Fruit fly (Drosophila melanogaster) whole organism, embryonic: ENCODE measurements around the gene Cyp313a1.

ENCODE experiments used
- Antp ChIP-seq: fragments of 200-800 bp; sonication (Bioruptor generic); optimal IDR thresholded peaks from 3 replicates; lab custom pipeline; 2016; ENCODE audit warnings: missing biosample characterization, missing genetic modification characterization
- Asciz ChIP-seq: fragments of 200-800 bp; sonication (Bioruptor generic); optimal IDR thresholded peaks from 2 replicates; lab custom pipeline; 2017; ENCODE audit warnings: missing biosample characterization, mild to moderate bottlenecking, missing genetic modification characterization, missing genetic modification reagents
- CG12104 ChIP-seq: fragments of 200-800 bp; sonication (Bioruptor generic); optimal IDR thresholded peaks from 3 replicates; lab custom pipeline; 2016; ENCODE audit warnings: missing biosample characterization, missing genetic modification characterization
- CG12155 ChIP-seq: fragments of 200-800 bp; sonication (Bioruptor generic); optimal IDR thresholded peaks from 3 replicates; lab custom pipeline; 2016; ENCODE audit warnings: missing biosample characterization, missing genetic modification characterization
- CG12219 ChIP-seq: fragments of 200-800 bp; sonication (Bioruptor generic); optimal IDR thresholded peaks from 3 replicates; lab custom pipeline; 2018; ENCODE audit warnings: missing biosample characterization, mild to moderate bottlenecking, missing genetic modification characterization
- CG12236 ChIP-seq: fragments of 200-800 bp; sonication (Bioruptor generic); optimal IDR thresholded peaks from 2 replicates; lab custom pipeline; 2016; ENCODE audit warnings: missing biosample characterization, missing genetic modification characterization
- CG12391 ChIP-seq: fragments of 200-800 bp; sonication (Bioruptor generic); optimal IDR thresholded peaks from 3 replicates; lab custom pipeline; 2018; ENCODE audit warnings: missing biosample characterization, mild to moderate bottlenecking, missing genetic modification characterization, moderate library complexity
- CG12769 ChIP-seq: fragments of 200-800 bp; sonication (Bioruptor generic); optimal IDR thresholded peaks from 2 replicates; lab custom pipeline; 2019; ENCODE audit warnings: missing biosample characterization, mild to moderate bottlenecking, missing genetic modification characterization, moderate library complexity
- CG13424 ChIP-seq: fragments of 200-800 bp; sonication (Bioruptor generic); optimal IDR thresholded peaks from 2 replicates; lab custom pipeline; 2019; ENCODE audit warnings: missing biosample characterization, mild to moderate bottlenecking, missing genetic modification characterization, moderate library complexity
- CG14441 ChIP-seq: fragments of 200-800 bp; sonication (Bioruptor generic); IDR thresholded peaks from 2 replicates; pipeline ENCODE4 v1.3.6; 2022; ENCODE audit warnings: missing biosample characterization, missing genetic modification characterization
- CG1529 ChIP-seq: fragments of 200-800 bp; sonication (Bioruptor generic); optimal IDR thresholded peaks from 3 replicates; lab custom pipeline; 2018; ENCODE audit warnings: missing biosample characterization, missing genetic modification characterization
- CG1602 ChIP-seq: fragments of 200-800 bp; sonication (Bioruptor generic); optimal IDR thresholded peaks from 3 replicates; lab custom pipeline; 2016; ENCODE audit warnings: missing biosample characterization, missing genetic modification characterization
- CG2712 ChIP-seq: fragments of 200-800 bp; optimal IDR thresholded peaks from 3 replicates; lab custom pipeline; 2019; ENCODE audit warnings: missing biosample characterization, mild to moderate bottlenecking, missing genetic modification characterization, moderate library complexity
- CG2875 ChIP-seq: fragments of 200-800 bp; sonication (Bioruptor generic); optimal IDR thresholded peaks from 2 replicates; lab custom pipeline; 2017; ENCODE audit warnings: missing biosample characterization, mild to moderate bottlenecking, missing genetic modification characterization, missing genetic modification reagents
- CG34422 ChIP-seq: fragments of 200-800 bp; sonication (Bioruptor generic); IDR thresholded peaks from 3 replicates; pipeline ENCODE4 v1.3.6; 2022; ENCODE audit warnings: missing biosample characterization, missing genetic modification characterization
- CG3838 ChIP-seq: fragments of 200-800 bp; sonication (Bioruptor generic); optimal IDR thresholded peaks from 3 replicates; lab custom pipeline; 2016; ENCODE audit warnings: missing biosample characterization, missing genetic modification characterization
- CG6175 ChIP-seq: fragments of 200-800 bp; sonication (Bioruptor generic); IDR thresholded peaks from 3 replicates; pipeline ENCODE4 v1.3.6; 2022; ENCODE audit warnings: missing biosample characterization, missing genetic modification characterization
- CG7357 ChIP-seq: fragments of 200-800 bp; sonication (Bioruptor generic); IDR thresholded peaks from 3 replicates; pipeline ENCODE4 v1.3.6; 2022; ENCODE audit warnings: missing biosample characterization, missing genetic modification characterization
- CG7786 ChIP-seq: fragments of 200-800 bp; sonication (Bioruptor generic); optimal IDR thresholded peaks from 2 replicates; lab custom pipeline; 2016; ENCODE audit warnings: missing biosample characterization, missing genetic modification characterization
- CG7987 ChIP-seq: fragments of 200-800 bp; sonication (Bioruptor generic); optimal IDR thresholded peaks from 2 replicates; lab custom pipeline; 2018; ENCODE audit warnings: missing biosample characterization, mild to moderate bottlenecking, missing genetic modification characterization, moderate library complexity
- D ChIP-seq, 2 experiments: fragments of 200-800 bp in 1 of 2; fragments of >200 bp in 1 of 2; sonication (Bioruptor generic) in 1 of 2; optimal IDR thresholded peaks; 2 replicates in 1 of 2; 3 replicates in 1 of 2; lab custom pipeline; 2017; ENCODE audit warnings: mild to moderate bottlenecking in 1 of 2, missing biosample characterization in 1 of 2, missing genetic modification characterization in 1 of 2, missing genetic modification reagents in 1 of 2
- Doc3 ChIP-seq: fragments of 200-800 bp; sonication (Bioruptor generic); IDR thresholded peaks from 3 replicates; pipeline ENCODE4 v1.3.6; 2022; ENCODE audit warnings: missing biosample characterization, missing genetic modification characterization; ENCODE audit not compliant: partially characterized antibody
- Eip74EF ChIP-seq, 2 experiments: fragments of 200-800 bp in 1 of 2; fragments of >200 bp in 1 of 2; sonication (Bioruptor generic) in 1 of 2; optimal IDR thresholded peaks; 2 replicates each; lab custom pipeline; 2017 to 2019; ENCODE audit warnings: missing biosample characterization in 2 of 2, missing genetic modification characterization in 2 of 2, mild to moderate bottlenecking in 1 of 2, moderate library complexity in 1 of 2
- Elba2 ChIP-seq: fragments of 200-800 bp; sonication (Bioruptor generic); optimal IDR thresholded peaks from 3 replicates; lab custom pipeline; 2016; ENCODE audit warnings: missing biosample characterization, missing genetic modification characterization
- Jarid2 ChIP-seq: fragments of 200-800 bp; sonication (Bioruptor generic); optimal IDR thresholded peaks from 3 replicates; lab custom pipeline; 2017; ENCODE audit warnings: mild to moderate bottlenecking, missing biosample characterization, missing genetic modification reagents, missing genetic modification characterization
- Max ChIP-seq: fragments of 200-800 bp; sonication (Bioruptor generic); optimal IDR thresholded peaks from 2 replicates; lab custom pipeline; 2016; ENCODE audit warnings: missing biosample characterization, mild to moderate bottlenecking, missing genetic modification characterization
- NFAT ChIP-seq: fragments of 200-800 bp; sonication (Bioruptor generic); IDR thresholded peaks from 2 replicates; pipeline ENCODE4 v1.3.6; 2022; ENCODE audit warnings: missing biosample characterization, missing genetic modification characterization
- NK7.1 ChIP-seq: fragments of 200-800 bp; sonication (Bioruptor generic); optimal IDR thresholded peaks from 3 replicates; lab custom pipeline; 2016; ENCODE audit warnings: missing biosample characterization, missing genetic modification characterization
- cato ChIP-seq: fragments of 200-800 bp; sonication (Bioruptor generic); optimal IDR thresholded peaks from 2 replicates; lab custom pipeline; 2016; ENCODE audit warnings: missing biosample characterization, missing genetic modification characterization, borderline replicate concordance
- caup ChIP-seq: fragments of 200-800 bp; sonication (Bioruptor generic); optimal IDR thresholded peaks from 3 replicates; lab custom pipeline; 2017; ENCODE audit warnings: missing biosample characterization, mild to moderate bottlenecking, missing genetic modification characterization, moderate library complexity; ENCODE audit not compliant: severe bottlenecking
- chinmo ChIP-seq: fragments of 200-800 bp; sonication (Bioruptor generic); IDR thresholded peaks from 4 replicates; pipeline ENCODE4 v1.3.6; 2022; ENCODE audit warnings: missing biosample characterization, missing genetic modification characterization; ENCODE audit not compliant: partially characterized antibody
- corto ChIP-seq: fragments of 200-800 bp; sonication (Bioruptor generic); optimal IDR thresholded peaks from 2 replicates; lab custom pipeline; 2016; ENCODE audit warnings: missing biosample characterization, mild to moderate bottlenecking, missing genetic modification characterization, moderate library complexity
- gro ChIP-seq: fragments of 200-800 bp; sonication (Bioruptor generic); optimal IDR thresholded peaks from 2 replicates; lab custom pipeline; 2016; ENCODE audit warnings: missing biosample characterization, missing genetic modification characterization
- hbn ChIP-seq: fragments of 200-800 bp; sonication (Bioruptor generic); IDR thresholded peaks from 2 replicates; pipeline ENCODE4 v1.3.6; 2022; ENCODE audit warnings: missing biosample characterization, missing genetic modification characterization; ENCODE audit not compliant: partially characterized antibody
- inv ChIP-seq: fragments of 200-800 bp; sonication (Bioruptor generic); IDR thresholded peaks from 2 replicates; pipeline ENCODE4 v1.3.6; 2022; ENCODE audit warnings: missing biosample characterization, missing genetic modification characterization; ENCODE audit not compliant: partially characterized antibody
- klu ChIP-seq: fragments of 200-800 bp; sonication (Bioruptor generic); IDR thresholded peaks from 2 replicates; pipeline ENCODE4 v1.3.6; 2022; ENCODE audit warnings: missing biosample characterization, missing genetic modification characterization
- lola ChIP-seq, 3 experiments: fragments of >200 bp in 2 of 3; fragments of 200-800 bp in 1 of 3; sonication (Bioruptor generic) in 1 of 3; optimal IDR thresholded peaks; 2 replicates each; lab custom pipeline; 2017 to 2019; ENCODE audit warnings: missing biosample characterization in 3 of 3, missing genetic modification characterization in 3 of 3, mild to moderate bottlenecking in 1 of 3, moderate library complexity in 1 of 3
- mam ChIP-seq: fragments of 200-800 bp; sonication (Bioruptor generic); optimal IDR thresholded peaks from 3 replicates; lab custom pipeline; 2016; ENCODE audit warnings: missing biosample characterization, missing genetic modification characterization
- phol ChIP-seq: fragments of 200-800 bp; sonication (Bioruptor generic); optimal IDR thresholded peaks from 3 replicates; lab custom pipeline; 2018; ENCODE audit warnings: missing biosample characterization, mild to moderate bottlenecking, missing genetic modification characterization, moderate library complexity
- prd ChIP-seq, 3 experiments: fragments of >200 bp in 2 of 3; fragments of 200-800 bp in 1 of 3; sonication (Bioruptor generic) in 1 of 3; optimal IDR thresholded peaks in 2 of 3; IDR thresholded peaks in 1 of 3; 2 replicates in 2 of 3; 3 replicates in 1 of 3; pipeline versions ENCODE4 v1.3.6 to Lab custom; 2017 to 2022; ENCODE audit warnings: missing biosample characterization in 1 of 3, missing genetic modification characterization in 1 of 3
- run ChIP-seq: fragments of 200-800 bp; sonication (Bioruptor generic); optimal IDR thresholded peaks from 3 replicates; lab custom pipeline; 2018; ENCODE audit warnings: missing biosample characterization, mild to moderate bottlenecking, missing genetic modification characterization
- slp2 ChIP-seq: fragments of 200-800 bp; sonication (Bioruptor generic); optimal IDR thresholded peaks from 2 replicates; lab custom pipeline; 2016; ENCODE audit warnings: missing biosample characterization, missing genetic modification characterization
- stc ChIP-seq: fragments of 200-800 bp; sonication (Bioruptor generic); IDR thresholded peaks from 2 replicates; pipeline ENCODE4 v1.3.6; 2022; ENCODE audit warnings: missing biosample characterization, missing genetic modification characterization
- tup ChIP-seq: fragments of 200-800 bp; sonication (Bioruptor generic); optimal IDR thresholded peaks from 2 replicates; lab custom pipeline; 2016; ENCODE audit warnings: missing biosample characterization, mild to moderate bottlenecking, missing genetic modification characterization, moderate library complexity
- tx ChIP-seq: fragments of 200-800 bp; sonication (Bioruptor generic); optimal IDR thresholded peaks from 2 replicates; lab custom pipeline; 2016; ENCODE audit warnings: missing biosample characterization, missing genetic modification characterization
- unpg ChIP-seq: fragments of 200-800 bp; sonication (Bioruptor generic); optimal IDR thresholded peaks from 3 replicates; lab custom pipeline; 2018; ENCODE audit warnings: missing biosample characterization, mild to moderate bottlenecking, missing genetic modification characterization, moderate library complexity
- zen2 ChIP-seq: fragments of 200-800 bp; sonication (Bioruptor generic); IDR thresholded peaks from 3 replicates; pipeline ENCODE4 v1.3.6; 2022; ENCODE audit warnings: missing biosample characterization, missing genetic modification characterization; ENCODE audit not compliant: partially characterized antibody
- zf30C ChIP-seq: fragments of 200-800 bp; sonication (Bioruptor generic); optimal IDR thresholded peaks from 3 replicates; lab custom pipeline; 2018; ENCODE audit warnings: missing biosample characterization, mild to moderate bottlenecking, missing genetic modification characterization

Cyp313a1 gene

DNA sequence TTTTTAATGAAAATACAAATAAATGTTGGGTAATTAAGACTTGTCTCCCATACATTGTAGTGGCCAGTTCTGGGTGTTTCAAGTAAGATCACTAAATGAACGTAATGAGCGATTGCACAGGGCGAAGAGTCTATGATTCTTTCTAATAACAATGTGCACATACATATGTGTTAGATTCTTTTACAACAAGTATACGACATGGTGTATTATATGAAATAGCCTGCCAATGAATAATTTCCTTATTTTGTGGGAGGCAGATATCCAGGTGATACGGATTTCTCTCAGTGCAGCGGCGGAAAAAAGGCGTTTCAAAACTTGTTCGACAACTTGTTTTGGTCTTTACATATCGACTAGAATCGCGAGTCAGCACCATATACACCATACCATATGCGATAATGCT, 47.3 kb upstream of the Cyp313a1 start (continued):
- TF ChIP-seq mam (GFP tag; lab: Kevin White, UChicago) (peak; percentile 71), prd (optimal IDR thresholded peaks at IDR 0.05; lab: Kevin White, UChicago) (no peak), prd (GFP tag; IDR thresholded peaks at IDR 0.05; lab: Robert Waterston, UW) (peak; percentile 71), CG2875 (GFP tag; lab: Kevin White, UChicago) (no peak), cato (GFP tag; lab: Kevin White, UChicago) (no peak), Max (GFP tag; lab: Kevin White, UChicago) (peak; percentile 28), CG12104 (GFP tag; lab: Kevin White, UChicago) (peak; percentile 1), caup (GFP tag; lab: Kevin White, UChicago) (peak; percentile 70), CG12155 (GFP tag; lab: Kevin White, UChicago) (peak; percentile 63), CG7786 (GFP tag; lab: Kevin White, UChicago) (peak; percentile 66), CG13424 (tag; lab: Kevin White, UChicago) (peak; percentile 34), tx (GFP tag; lab: Kevin White, UChicago) (peak; percentile 48), chinmo (GFP tag; lab: Robert Waterston, UW) (0 out of 4 replicates have a peak, but pooled peaks have one; percentile 8), Jarid2 (GFP tag; lab: Kevin White, UChicago) (no peak), phol (tag; lab: Kevin White, UChicago) (peak; percentile 53), hbn (GFP tag; lab: Robert Waterston, UW) (no peak), CG12391 (peak; percentile 45), CG1529 (GFP tag; lab: Kevin White, UChicago) (no peak), zen2 (GFP tag; lab: Robert Waterston, UW) (no peak), CG1602 (no peak), Antp (GFP tag; lab: Kevin White, UChicago) (peak; percentile 52), Eip74EF (GFP tag; optimal IDR thresholded peaks at IDR 0.05; lab: Kevin White, UChicago) (no peak), D (optimal IDR thresholded peaks at IDR 0.05; lab: Kevin White, UChicago) (no peak), D (GFP tag; optimal IDR thresholded peaks at IDR 0.05; lab: Kevin White, UChicago) (peak; percentile 20), CG34422 (GFP tag; lab: Robert Waterston, UW) (0 out of 3 replicates have a peak, but pooled peaks have one; percentile 30), gro (GFP tag; lab: Kevin White, UChicago) (peak; percentile 82), tup (GFP tag; lab: Kevin White, UChicago) (peak; percentile 50), CG7357 (GFP tag; lab: Robert Waterston, UW) (no peak), run (tag; lab: Kevin White, UChicago) (no peak), Asciz (GFP tag; lab: Kevin White, UChicago) (no peak), NFAT (GFP tag; lab: Robert Waterston, UW) (peak; percentile 55), lola (GFP tag; optimal IDR thresholded peaks at IDR 0.05; lab: Kevin White, UChicago) (no peak), zf30C (peak; percentile 21), CG12769 (tag; lab: Kevin White, UChicago) (peak; percentile 84), inv (GFP tag; lab: Robert Waterston, UW) (no peak), CG2712 (tag; lab: Kevin White, UChicago) (peak; percentile 49), Elba2 (GFP tag; lab: Kevin White, UChicago) (no peak), corto (GFP tag; lab: Kevin White, UChicago) (no peak), unpg (GFP tag; lab: Kevin White, UChicago) (peak; percentile 60), CG14441 (peak; percentile 59), slp2 (GFP tag; lab: Kevin White, UChicago) (peak; percentile 32), CG12219 (GFP tag; lab: Kevin White, UChicago) (peak; percentile 30), CG6175 (no peak), stc (GFP tag; lab: Robert Waterston, UW) (0 out of 2 replicates have a peak, but pooled peaks have one; percentile 42), CG7987 (GFP tag; lab: Kevin White, UChicago) (no peak), CG3838 (peak; percentile 8), NK7.1 (no peak), klu (GFP tag; lab: Robert Waterston, UW) (0 out of 2 replicates have a peak, but pooled peaks have one; percentile 24), CG12236 (no peak), Doc3 (GFP tag; lab: Robert Waterston, UW) (no peak)
